Worm (Caenorhabditis elegans) whole organism, L4 larva: ENCODE data around the gene F23F12.12.
A peak's percentile ranks its signal among the peaks of the same experiment; 100 is the strongest.

Experiments
- F26F4.8 ChIP-seq: fragments of 200-800 bp; sonication (Bioruptor generic); conservative IDR thresholded peaks from 2 replicates; pipeline ENCODE4 v1.3.6; 2022; ENCODE audit warnings: missing genetic modification characterization, missing compliant biosample characterization
- Y48G9A.11 ChIP-seq: fragments of 200-800 bp; sonication (Bioruptor generic); IDR thresholded peaks from 2 replicates; pipeline ENCODE4 v1.3.6; 2022; ENCODE audit warnings: missing genetic modification reagents, missing genetic modification characterization, missing compliant biosample characterization
- aha-1 ChIP-seq: fragments of 150-350 bp; peaks from one replicate; lab custom pipeline; 2014; ENCODE audit warnings: missing biosample characterization, missing genetic modification characterization
- arid-1 ChIP-seq: fragments of 200-800 bp; sonication (Bioruptor generic); conservative IDR thresholded peaks from 2 replicates; pipeline ENCODE4 v1.3.6; 2022; ENCODE audit warnings: missing genetic modification reagents, missing genetic modification characterization, missing compliant biosample characterization
- ceh-44 ChIP-seq: fragments of 200-800 bp; sonication (Bioruptor generic); IDR thresholded peaks from 2 replicates; pipeline ENCODE4 v1.3.6; 2022; ENCODE audit warnings: missing genetic modification reagents, missing genetic modification characterization, missing compliant biosample characterization
- ceh-62 ChIP-seq: sonication (generic microtip); optimal IDR thresholded peaks from 2 replicates; lab custom pipeline; 2017; ENCODE audit warnings: missing biosample characterization, missing genetic modification characterization
- ces-1 ChIP-seq: fragments of 150-350 bp; sonication (generic microtip); optimal IDR thresholded peaks from 4 replicates; lab custom pipeline; 2014; ENCODE audit warnings: missing biosample characterization, missing genetic modification reagents, missing genetic modification characterization
- daf-19 ChIP-seq: fragments of 200-800 bp; sonication (Bioruptor generic); conservative IDR thresholded peaks from 2 replicates; pipeline ENCODE4 v1.3.6; 2022; ENCODE audit warnings: missing genetic modification characterization, missing compliant biosample characterization
- dmd-6 ChIP-seq: fragments of 200-800 bp; sonication (Bioruptor generic); IDR thresholded peaks from 2 replicates; pipeline ENCODE4 v1.3.6; 2022; ENCODE audit warnings: missing genetic modification reagents, missing genetic modification characterization, missing compliant biosample characterization
- dmd-9 ChIP-seq: fragments of 200-800 bp; sonication (Bioruptor generic); IDR thresholded peaks from 2 replicates; pipeline ENCODE4 v1.3.6; 2022; ENCODE audit warnings: missing genetic modification reagents, missing genetic modification characterization, missing compliant biosample characterization
- dpl-1 ChIP-seq: fragments of 150-350 bp; optimal IDR thresholded peaks from 2 replicates; lab custom pipeline; 2014; ENCODE audit warnings: missing biosample characterization, missing genetic modification reagents, missing genetic modification characterization
- hlh-30 ChIP-seq: sonication (generic microtip); optimal IDR thresholded peaks from 2 replicates; lab custom pipeline; 2017; ENCODE audit warnings: antibody characterized with exemption, mild to moderate bottlenecking, missing genetic modification characterization, missing compliant biosample characterization; ENCODE audit not compliant: insufficient read depth
- jun-1 ChIP-seq: fragments of 150-350 bp; optimal IDR thresholded peaks from 2 replicates; lab custom pipeline; 2014; ENCODE audit warnings: missing biosample characterization, missing genetic modification reagents, missing genetic modification characterization
- lim-7 ChIP-seq: fragments of 200-800 bp; sonication (Bioruptor generic); IDR thresholded peaks from 2 replicates; pipeline ENCODE4 v1.3.6; 2022; ENCODE audit warnings: missing genetic modification characterization, missing compliant biosample characterization
- lin-1 ChIP-seq: fragments of 200-800 bp; sonication (Bioruptor generic); IDR thresholded peaks from 2 replicates; pipeline ENCODE4 v1.3.6; 2022; ENCODE audit warnings: missing genetic modification reagents, missing genetic modification characterization, missing compliant biosample characterization
- lin-13 ChIP-seq: fragments of 150-350 bp; optimal IDR thresholded peaks from 2 replicates; lab custom pipeline; 2014; ENCODE audit warnings: missing biosample characterization, missing genetic modification reagents, missing genetic modification characterization
- lin-39 ChIP-seq: fragments of 150-350 bp; optimal IDR thresholded peaks from 2 replicates; lab custom pipeline; 2014; ENCODE audit warnings: missing biosample characterization, missing genetic modification reagents, missing genetic modification characterization
- mxl-2 ChIP-seq: fragments of 200-800 bp; sonication (Bioruptor generic); conservative IDR thresholded peaks from 2 replicates; pipeline ENCODE4 v1.3.6; 2022; ENCODE audit warnings: missing genetic modification reagents, missing genetic modification characterization, missing compliant biosample characterization
- nhr-10 ChIP-seq: fragments of 150-350 bp; optimal IDR thresholded peaks from 2 replicates; lab custom pipeline; 2014; ENCODE audit warnings: missing biosample characterization, missing genetic modification characterization
- nhr-11 ChIP-seq: fragments of 150-350 bp; optimal IDR thresholded peaks from 2 replicates; lab custom pipeline; 2014; ENCODE audit warnings: missing biosample characterization, missing genetic modification characterization
- nhr-25 ChIP-seq: sonication (generic microtip); optimal IDR thresholded peaks from 2 replicates; lab custom pipeline; 2017; ENCODE audit warnings: missing genetic modification characterization, mild to moderate bottlenecking, missing compliant biosample characterization, antibody characterized with exemption, moderate library complexity, borderline replicate concordance; ENCODE audit not compliant: insufficient read depth
- nhr-76 ChIP-seq: fragments of 150-350 bp; optimal IDR thresholded peaks from 2 replicates; lab custom pipeline; 2014; ENCODE audit warnings: missing biosample characterization, missing genetic modification characterization
- pha-4 ChIP-seq, 2 experiments: fragments of 150-350 bp in 1 of 2; fragments of 200-800 bp in 1 of 2; sonication (Bioruptor generic) in 1 of 2; IDR thresholded peaks in 1 of 2; optimal IDR thresholded peaks in 1 of 2; 2 replicates each; pipeline versions ENCODE4 v1.3.6 to Lab custom; 2014 to 2022; ENCODE audit warnings: missing genetic modification characterization in 2 of 2, missing genetic modification reagents in 2 of 2, missing biosample characterization in 1 of 2, missing compliant biosample characterization in 1 of 2
- rbr-2 ChIP-seq: sonication (generic microtip); optimal IDR thresholded peaks from 2 replicates; lab custom pipeline; 2016; ENCODE audit warnings: missing genotype, missing genetic modification characterization, missing compliant biosample characterization
- set-16 ChIP-seq: fragments of 200-800 bp; sonication (Bioruptor generic); IDR thresholded peaks from 2 replicates; pipeline ENCODE4 v1.3.6; 2022; ENCODE audit warnings: missing genetic modification reagents, missing genetic modification characterization, missing compliant biosample characterization
- snpc-4 ChIP-seq: fragments of 150-350 bp; optimal IDR thresholded peaks from 2 replicates; lab custom pipeline; 2014; ENCODE audit warnings: missing biosample characterization, missing genetic modification characterization
- unc-62 ChIP-seq, 3 experiments: fragments of 150-350 bp in 1 of 3; sonication (generic microtip); optimal IDR thresholded peaks in 2 of 3; peaks in 1 of 3; 1 replicate in 1 of 3; 2 replicates in 2 of 3; lab custom pipeline; 2014 to 2017; ENCODE audit warnings: missing biosample characterization in 3 of 3, missing genetic modification characterization in 3 of 3, missing genetic modification reagents in 3 of 3, missing genotype in 1 of 3
- zfp-2 ChIP-seq: sonication (generic microtip); optimal IDR thresholded peaks from 2 replicates; lab custom pipeline; 2016; ENCODE audit warnings: mild to moderate bottlenecking, missing genetic modification characterization, missing compliant biosample characterization
- zip-2 ChIP-seq: fragments of 150-350 bp; optimal IDR thresholded peaks from 2 replicates; lab custom pipeline; 2014; ENCODE audit warnings: missing biosample characterization, missing genetic modification characterization

Gene F23F12.12

ce11 chrIII:6478256-6479004 lies 29.5 kb upstream of the F23F12.12 start, which contains the start of gene zip-8:
zip-8 (plus strand) TSS chrIII:6478955.
- TF ChIP-seq nhr-10 (tag; lab: Kevin White, UChicago) (no peak), lin-39 (tag; lab: Kevin White, UChicago) (no peak), unc-62 (GFP tag; optimal IDR thresholded peaks at IDR 0.05 in 1 of 2; lab: Kevin White, UChicago) (no peak), unc-62 (tag; optimal IDR thresholded peaks at IDR 0.05; lab: Kevin White, UChicago) (no peak), set-16 (peak; percentile 66), jun-1 (tag; lab: Kevin White, UChicago) (no peak), nhr-11 (tag; lab: Kevin White, UChicago) (no peak), aha-1 (peak; percentile 71)

ce11 chrIII:6479439-6479838 lies 28.5 kb upstream of the F23F12.12 start:
- TF ChIP-seq aha-1 (peak; percentile 93), dmd-6 (no peak)
- TF ChIP-seq, all 104 proteins: peak for 1

ce11 chrIII:6482918-6483317 lies 25.0 kb upstream of the F23F12.12 start, which contains the start of gene chtb-2:
chtb-2 (plus strand) TSS chrIII:6483218.
- no peak for TF ChIP-seq jun-1 (tag; lab: Kevin White, UChicago)
- TF ChIP-seq zip-2 (tag; lab: Kevin White, UChicago) = no peak
- no peak for TF ChIP-seq lin-13 (GFP tag; lab: Kevin White, UChicago)
- no peak for TF ChIP-seq ceh-44
- TF ChIP-seq arid-1 (GFP tag; lab: Robert Waterston, UW) = no peak
- TF ChIP-seq zfp-2 (tag; lab: Kevin White, UChicago) = no peak
- TF ChIP-seq snpc-4 (tag; lab: Kevin White, UChicago) = no peak
- TF ChIP-seq lin-1 (GFP tag; lab: Robert Waterston, UW) = no peak
- no peak for TF ChIP-seq unc-62 (GFP tag; optimal IDR thresholded peaks at IDR 0.05 in 1 of 2; lab: Kevin White, UChicago)
- TF ChIP-seq unc-62 (tag; optimal IDR thresholded peaks at IDR 0.05; lab: Kevin White, UChicago) = no peak
- no peak for TF ChIP-seq mxl-2 (GFP tag; lab: Robert Waterston, UW)
- TF ChIP-seq dmd-9 (GFP tag; lab: Robert Waterston, UW) = no peak
- no peak for TF ChIP-seq F26F4.8
- TF ChIP-seq ceh-62 (tag; lab: Kevin White, UChicago) = no peak
- no peak for TF ChIP-seq ces-1
- TF ChIP-seq, all 104 proteins: peak for 0

ce11 chrIII:6488916-6489315 lies 19.0 kb upstream of the F23F12.12 start:
- TF ChIP-seq hlh-30 (tag; lab: Kevin White, UChicago) = no peak
- no peak for TF ChIP-seq lim-7 (GFP tag; lab: Robert Waterston, UW)
- TF ChIP-seq rbr-2 (tag; lab: Kevin White, UChicago) = peak; percentile 24
- no peak for TF ChIP-seq daf-19
- peak; percentile 63 for TF ChIP-seq dpl-1 (GFP tag; lab: Kevin White, UChicago)

- TF ChIP-seq nhr-25 (no peak), rbr-2 (tag; lab: Kevin White, UChicago) (no peak), arid-1 (GFP tag; lab: Robert Waterston, UW) (no peak), Y48G9A.11 (0 out of 2 replicates have a peak, but pooled peaks have one; percentile 11), nhr-76 (no peak), jun-1 (tag; lab: Kevin White, UChicago) (no peak), dpl-1 (GFP tag; lab: Kevin White, UChicago) (no peak), pha-4 (GFP tag; IDR thresholded peaks at IDR 0.05; lab: Robert Waterston, UW) (peak; percentile 29; the same call in 1 of the 2 replicates), pha-4 (tag; optimal IDR thresholded peaks at IDR 0.05; lab: Kevin White, UChicago) (no peak)
These were observed 18.4 kb upstream of the F23F12.12 start, which contains the start of gene rpt-3 for ce11 chrIII:6489493-6489892. rpt-3 (plus strand) TSS chrIII:6489793.
